Worm (Caenorhabditis elegans) whole organism, L1 larva: ENCODE results near the gene R09H3.2.

Experiments
- ama-1 ChIP-seq: fragments of 150-350 bp; optimal IDR thresholded peaks from 2 replicates; lab custom pipeline; 2014
- ceh-88 ChIP-seq: fragments of 200-800 bp; sonication (Bioruptor generic); IDR thresholded peaks from 2 replicates; pipeline ENCODE4 v1.3.6; 2022; ENCODE audit warnings: missing genetic modification characterization, missing compliant biosample characterization
- ces-1 ChIP-seq: fragments of 150-350 bp; optimal IDR thresholded peaks from 2 replicates; lab custom pipeline; 2014; ENCODE audit warnings: missing biosample characterization, missing genetic modification reagents, missing genetic modification characterization
- dsc-1 ChIP-seq: sonication (generic microtip); optimal IDR thresholded peaks from 2 replicates; lab custom pipeline; 2016; ENCODE audit warnings: mild to moderate bottlenecking, missing genetic modification characterization, missing compliant biosample characterization
- lin-15B ChIP-seq: fragments of 150-350 bp; sonication (generic microtip); optimal IDR thresholded peaks from 3 replicates; lab custom pipeline; 2014; ENCODE audit warnings: missing biosample characterization, missing genetic modification characterization
- lir-3 ChIP-seq: sonication (generic microtip); optimal IDR thresholded peaks from 2 replicates; lab custom pipeline; 2016; ENCODE audit warnings: mild to moderate bottlenecking, missing genetic modification characterization, moderate library complexity, missing compliant biosample characterization; ENCODE audit not compliant: poor library complexity
- mab-9 ChIP-seq: fragments of 200-800 bp; sonication (Bioruptor generic); IDR thresholded peaks from 2 replicates; pipeline ENCODE4 v1.3.6; 2022; ENCODE audit warnings: missing genetic modification reagents, missing genetic modification characterization, missing compliant biosample characterization
- pag-3 ChIP-seq: sonication (generic microtip); optimal IDR thresholded peaks from 2 replicates; lab custom pipeline; 2017; ENCODE audit warnings: missing genetic modification characterization, mild to moderate bottlenecking, missing compliant biosample characterization, antibody characterized with exemption, borderline replicate concordance; ENCODE audit not compliant: insufficient read depth
- pqm-1 ChIP-seq: sonication (generic microtip); optimal IDR thresholded peaks from 3 replicates; lab custom pipeline; 2017; ENCODE audit warnings: missing biosample characterization, missing genetic modification characterization

ce11 chrX:1682558-1682957 lies 17.7 kb upstream of the R09H3.2 start, which contains the start of gene meg-4:
- TF ChIP-seq pag-3 (tag; lab: Kevin White, UChicago) (no peak), lin-15B (tag; lab: Kevin White, UChicago) (no peak), mab-9 (GFP tag; lab: Robert Waterston, UW) (no peak), ces-1 (GFP tag; lab: Kevin White, UChicago) (no peak), pqm-1 (no peak), lir-3 (tag; lab: Kevin White, UChicago) (no peak), ceh-88 (no peak), ama-1 (lab: Kevin White, UChicago) (no peak), dsc-1 (tag; lab: Kevin White, UChicago) (no peak)
